Worm (Caenorhabditis elegans) whole organism, mixed stage, embryonic: Measurements from ENCODE around the gene dhcr-7.

Experiments used
- ceh-43 ChIP-seq: fragments of 200-800 bp; sonication (Bioruptor generic); optimal IDR thresholded peaks from 2 replicates; lab custom pipeline; 2018; ENCODE audit warnings: mild to moderate bottlenecking, missing genetic modification characterization, moderate library complexity, missing compliant biosample characterization
- elt-1 ChIP-seq: sonication (generic microtip); optimal IDR thresholded peaks from 2 replicates; lab custom pipeline; 2017; ENCODE audit warnings: missing genetic modification characterization, mild to moderate bottlenecking, missing compliant biosample characterization, antibody characterized with exemption, moderate library complexity, borderline replicate concordance; ENCODE audit not compliant: insufficient read depth
- elt-3 ChIP-seq: fragments of 150-350 bp; optimal IDR thresholded peaks from 2 replicates; lab custom pipeline; 2014; ENCODE audit warnings: missing biosample characterization, missing genetic modification characterization
- lin-13 ChIP-seq: fragments of 150-350 bp; optimal IDR thresholded peaks from 2 replicates; lab custom pipeline; 2014; ENCODE audit warnings: missing biosample characterization, missing genetic modification characterization
- lsy-2 ChIP-seq: fragments of 150-350 bp; optimal IDR thresholded peaks from 2 replicates; lab custom pipeline; 2014; ENCODE audit warnings: missing biosample characterization, missing genetic modification characterization
- nhr-237 ChIP-seq: fragments of 150-350 bp; optimal IDR thresholded peaks from 2 replicates; lab custom pipeline; 2014; ENCODE audit warnings: missing biosample characterization, missing genetic modification characterization
- nhr-28 ChIP-seq: fragments of 150-350 bp; optimal IDR thresholded peaks from 2 replicates; lab custom pipeline; 2014; ENCODE audit warnings: missing biosample characterization, missing genetic modification characterization
- nhr-76 ChIP-seq: sonication (generic microtip); optimal IDR thresholded peaks from 2 replicates; lab custom pipeline; 2017; ENCODE audit warnings: missing biosample characterization, missing genetic modification characterization
- pha-4 ChIP-seq: fragments of 150-350 bp; optimal IDR thresholded peaks from 2 replicates; lab custom pipeline; 2018; ENCODE audit warnings: missing biosample characterization, missing genetic modification reagents, missing genetic modification characterization
- snpc-4 ChIP-seq: fragments of 150-350 bp; optimal IDR thresholded peaks from 2 replicates; lab custom pipeline; 2014; ENCODE audit warnings: missing biosample characterization, missing genetic modification characterization
- sptf-1 ChIP-seq: sonication (generic microtip); optimal IDR thresholded peaks from 2 replicates; lab custom pipeline; 2017; ENCODE audit warnings: mild to moderate bottlenecking, missing genetic modification characterization, moderate library complexity, missing compliant biosample characterization
- unc-39 ChIP-seq: fragments of 150-350 bp; optimal IDR thresholded peaks from 2 replicates; lab custom pipeline; 2014; ENCODE audit warnings: missing biosample characterization, missing genetic modification characterization
- ztf-11 ChIP-seq: fragments of 150-350 bp; optimal IDR thresholded peaks from 2 replicates; lab custom pipeline; 2014; ENCODE audit warnings: missing biosample characterization, missing genetic modification characterization

- no peak for TF ChIP-seq pha-4 (tag; lab: Kevin White, UChicago)
- no peak for TF ChIP-seq snpc-4 (tag; lab: Kevin White, UChicago)
- TF ChIP-seq nhr-28 (tag; lab: Kevin White, UChicago): no peak
- TF ChIP-seq elt-1 (tag; lab: Kevin White, UChicago): no peak
- no peak for TF ChIP-seq nhr-76 (tag; lab: Kevin White, UChicago)
- no peak for TF ChIP-seq nhr-237 (tag; lab: Kevin White, UChicago)
- TF ChIP-seq lsy-2 (tag; lab: Kevin White, UChicago): no peak
- no peak for TF ChIP-seq sptf-1 (tag; lab: Kevin White, UChicago)
- no peak for TF ChIP-seq ztf-11 (tag; lab: Kevin White, UChicago)
- TF ChIP-seq unc-39 (tag; lab: Kevin White, UChicago): no peak
- TF ChIP-seq ceh-43 (GFP tag; lab: Kevin White, UChicago): no peak
- no peak for TF ChIP-seq lin-13 (tag; lab: Kevin White, UChicago)
- no peak for TF ChIP-seq elt-3 (tag; lab: Kevin White, UChicago)
These were observed 33.7 kb upstream of the dhcr-7 start, which contains the start of gene Y38H6C.25 for ce11 chrV:20518927-20519326.
